Fruit fly (Drosophila melanogaster) ovary, adult (tissue): ENCODE results near the gene PH4alphaNE2.

Source experiments
- CG17801 ChIP-seq: fragments of 200-800 bp; optimal IDR thresholded peaks from 2 replicates; lab custom pipeline; 2019; ENCODE audit warnings: missing biosample characterization, mild to moderate bottlenecking, missing genetic modification characterization, moderate library complexity; ENCODE audit not compliant: partially characterized antibody

PH4alphaNE2 gene

DNA sequence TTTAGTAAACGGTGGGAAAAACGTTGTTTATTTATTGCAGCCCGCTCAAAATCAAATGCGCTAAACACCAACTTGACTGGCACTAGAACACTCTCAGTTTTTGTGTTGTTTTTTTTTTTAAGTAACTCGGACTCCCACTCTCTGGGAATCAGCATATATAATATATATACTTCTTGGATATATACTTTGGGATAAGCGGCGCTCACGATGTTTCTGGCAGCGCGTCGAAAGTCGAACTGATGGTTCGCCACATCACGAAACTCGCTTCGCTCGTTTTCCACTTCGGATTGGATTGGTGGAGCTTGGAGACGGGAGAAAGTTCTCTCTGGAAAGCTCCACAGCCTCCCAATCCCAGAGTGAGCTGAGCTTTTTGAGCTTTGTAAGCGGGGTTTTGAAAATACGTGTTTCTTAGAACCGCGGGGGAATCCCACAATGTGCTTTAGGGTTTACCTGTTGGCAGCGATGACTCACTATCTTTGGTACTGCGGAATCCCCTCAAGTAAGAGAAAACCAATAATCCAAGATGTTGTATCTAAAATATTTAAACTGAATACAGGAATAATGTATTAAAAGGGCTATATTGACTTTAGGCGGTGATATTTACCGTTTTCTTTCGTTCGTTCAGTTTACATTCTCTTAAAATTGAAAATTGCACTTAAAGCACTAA is 14.9 kb upstream of the PH4alphaNE2 start, which contains the start of gene jdp:
Gene jdp (minus strand): TSS at position 239 of the 667 bp plus-strand sequence.
- peak; percentile 5 for TF ChIP-seq CG17801 (GFP tag; lab: Kevin White, UChicago)

DNA sequence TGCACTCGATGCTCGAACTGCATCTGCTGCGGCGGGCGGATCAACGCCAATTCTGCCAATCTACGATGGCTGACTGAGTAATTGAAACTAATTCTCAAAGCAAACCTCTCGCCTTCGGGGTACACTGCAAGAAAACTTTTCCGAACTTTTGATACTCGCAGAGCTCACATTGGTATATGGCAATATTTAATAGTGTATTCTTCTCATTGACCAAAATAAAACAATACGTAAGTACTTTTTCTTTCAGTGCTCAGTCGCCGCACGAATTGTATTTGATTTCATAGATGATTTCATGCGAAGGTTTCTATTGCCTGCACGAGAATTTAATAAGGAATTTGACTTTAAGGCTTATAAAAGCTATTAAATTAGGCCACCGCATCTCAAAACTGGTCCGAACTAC is 13.6 kb upstream of the PH4alphaNE2 start:
- no peak for TF ChIP-seq CG17801 (GFP tag; lab: Kevin White, UChicago)

- no peak for TF ChIP-seq CG17801 (GFP tag; lab: Kevin White, UChicago)
Observed at dm6 chr3R:30518274-30518873, 6.4 kb upstream of the PH4alphaNE2 start.

dm6 chr3R:30514255-30514827 is 2.3 kb upstream of the PH4alphaNE2 start, which contains the start of the genes CG31524 and CG9698:
TSS of gene CG31524 (minus strand) at chr3R:30514355.
TSS of gene CG9698 (plus strand) at chr3R:30514777.
- TF ChIP-seq CG17801 (GFP tag; lab: Kevin White, UChicago) = no peak

- no peak for TF ChIP-seq CG17801 (GFP tag; lab: Kevin White, UChicago)
Observed at dm6 chr3R:30507723-30508122, 4.3 kb downstream of the PH4alphaNE2 start, which contains the start of gene CG34041. TSS of gene CG34041 (plus strand) at chr3R:30508023.

DNA sequence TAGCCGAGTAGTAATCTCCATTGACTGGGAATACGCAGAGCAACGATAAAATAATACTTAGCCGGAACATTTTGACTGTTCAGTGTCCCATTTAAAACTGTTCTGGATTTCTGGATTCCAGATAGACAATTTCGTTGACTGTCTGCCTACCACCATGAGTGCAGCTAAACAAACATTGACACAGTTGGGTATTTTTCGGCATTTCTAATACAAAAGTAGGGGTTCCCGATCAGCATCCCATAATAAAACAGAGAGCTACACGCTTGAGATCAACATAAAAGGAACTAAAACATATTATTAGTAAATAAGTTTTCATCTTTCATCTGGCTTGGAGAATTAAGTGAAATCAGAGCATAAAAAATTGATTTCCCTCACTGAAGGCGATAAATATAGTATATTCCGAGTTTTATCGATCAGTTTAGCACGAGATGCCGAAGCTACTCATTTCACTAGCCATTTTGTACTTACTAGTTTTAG is 6.4 kb downstream of the PH4alphaNE2 start, which contains the start of the genes PH4alphaSG1 and CG15539:
Gene PH4alphaSG1 (minus strand): TSS at position 101 of the 477 bp plus-strand sequence.
Gene CG15539 (plus strand): TSS at position 427 of the 477 bp plus-strand sequence.
- no peak for TF ChIP-seq CG17801 (GFP tag; lab: Kevin White, UChicago)

- TF ChIP-seq CG17801 (GFP tag; lab: Kevin White, UChicago) = no peak
Observed at dm6 chr3R:30503406-30503805, 8.6 kb downstream of the PH4alphaNE2 start, which contains the start of gene CG31371. TSS of gene CG31371 (minus strand) at chr3R:30503506.

dm6 chr3R:30501174-30501573 is 10.8 kb downstream of the PH4alphaNE2 start:
- TF ChIP-seq CG17801 (GFP tag; lab: Kevin White, UChicago) = no peak

DNA sequence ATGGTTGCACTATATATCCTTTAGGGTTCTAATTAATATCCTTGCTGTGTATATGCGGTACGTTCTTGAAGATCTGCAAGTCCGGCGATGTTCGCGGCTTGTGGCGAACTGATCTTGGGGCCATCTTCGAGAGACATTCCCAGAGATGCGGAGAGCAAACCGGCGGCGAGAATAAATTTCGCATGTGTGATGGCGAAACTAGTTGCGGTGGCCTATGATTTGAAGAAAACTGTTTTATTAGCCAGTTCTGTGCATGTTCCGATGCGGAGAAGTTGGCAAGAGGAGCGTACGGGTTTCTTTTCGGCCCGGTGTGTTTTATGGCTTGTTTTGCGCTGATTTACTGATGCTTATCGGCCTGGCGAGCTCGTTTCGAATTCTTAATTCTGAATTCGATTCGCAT is 11.8 kb downstream of the PH4alphaNE2 start, which contains the start of gene PH4alphaNE1:
Gene PH4alphaNE1 (minus strand): TSS at position 101 of the 400 bp plus-strand sequence.
- no peak for TF ChIP-seq CG17801 (GFP tag; lab: Kevin White, UChicago)

DNA sequence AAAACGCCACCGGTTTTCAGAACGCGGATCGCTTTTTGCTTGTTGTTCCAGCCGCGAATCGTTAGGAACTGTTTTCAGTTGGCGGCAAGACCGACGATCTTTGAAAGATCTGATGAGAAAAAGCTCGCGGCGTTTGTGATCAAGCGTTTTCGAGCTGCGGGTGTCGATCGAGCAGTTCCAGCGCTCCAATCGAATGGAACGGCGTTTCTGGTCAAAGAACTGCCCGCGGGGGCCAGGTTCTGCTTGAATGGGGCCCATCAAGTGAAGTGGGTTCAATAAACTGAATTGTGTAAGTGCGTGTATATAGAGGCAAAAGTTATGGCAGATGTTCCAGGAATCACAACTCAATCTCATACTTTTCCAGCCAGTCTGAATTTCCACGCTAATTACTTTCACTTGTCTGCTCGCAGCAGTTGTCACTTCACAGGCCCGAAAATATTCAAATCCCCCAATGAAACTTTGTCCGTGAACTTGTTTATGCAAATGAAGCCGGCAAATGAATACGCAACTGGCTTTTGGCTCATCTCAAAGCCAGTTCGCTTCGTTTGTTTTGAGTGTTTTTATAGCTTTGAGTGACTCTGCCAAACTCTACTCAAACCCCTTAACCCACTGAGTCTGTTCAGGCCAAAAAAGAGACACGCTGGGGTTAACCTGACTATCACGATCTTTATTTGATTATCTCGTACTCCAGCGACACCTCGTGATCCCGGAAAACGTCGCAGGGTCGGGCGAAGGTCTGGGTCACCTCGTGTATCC is 15.7 kb downstream of the PH4alphaNE2 start, which contains the start of gene PH4alphaMP:
Gene PH4alphaMP (minus strand): TSS at position 51 of the 756 bp plus-strand sequence.
- TF ChIP-seq CG17801 (GFP tag; lab: Kevin White, UChicago) = no peak

- no peak for TF ChIP-seq CG17801 (GFP tag; lab: Kevin White, UChicago)
Observed at dm6 chr3R:30489797-30490196, 22.2 kb downstream of the PH4alphaNE2 start, which contains the start of gene PH4alphaSG2. TSS of gene PH4alphaSG2 (plus strand) at chr3R:30490074.

DNA sequence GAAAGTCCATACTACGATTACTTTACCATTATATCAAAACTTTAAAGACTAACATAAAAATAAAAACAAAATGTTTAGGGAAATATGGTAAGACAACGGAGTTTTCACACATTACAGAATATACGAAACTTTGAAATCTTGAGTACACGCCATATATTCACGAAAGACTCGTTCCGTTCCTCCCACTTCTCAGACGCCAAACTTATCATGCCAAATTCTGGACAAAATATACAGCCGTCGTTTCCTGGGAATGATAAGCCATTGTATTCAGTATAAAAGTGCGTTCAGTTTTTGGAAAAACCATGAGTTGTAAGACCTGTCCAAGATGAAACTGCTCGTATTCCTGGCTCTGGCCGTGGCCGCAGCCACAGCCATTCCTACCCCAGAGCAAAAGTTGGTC is 23.4 kb downstream of the PH4alphaNE2 start, which contains the start of gene Jon99Fi:
Gene Jon99Fi (plus strand): TSS at position 301 of the 400 bp plus-strand sequence.
- no peak for TF ChIP-seq CG17801 (GFP tag; lab: Kevin White, UChicago)

DNA sequence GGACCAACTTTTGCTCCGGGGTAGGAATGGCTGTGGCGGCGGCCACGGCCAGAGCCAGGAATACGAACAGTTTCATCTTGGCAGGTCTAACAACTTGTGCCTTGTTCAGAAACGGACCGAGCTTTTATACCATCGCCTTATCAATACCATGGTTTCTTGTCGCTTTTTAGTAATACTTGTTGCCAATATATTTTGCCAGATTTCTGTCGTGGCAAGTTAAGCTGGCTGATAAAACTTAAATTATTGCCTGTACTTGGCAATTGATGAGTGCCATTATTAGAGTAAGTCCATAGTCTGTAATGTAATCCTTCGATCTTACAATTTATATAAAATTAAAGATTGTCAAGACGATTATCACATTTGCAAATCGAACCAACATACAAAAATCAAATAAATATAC is 24.2 kb downstream of the PH4alphaNE2 start, which contains the start of gene Jon99Fii:
Gene Jon99Fii (minus strand): TSS at position 101 of the 400 bp plus-strand sequence.
- TF ChIP-seq CG17801 (GFP tag; lab: Kevin White, UChicago) = no peak

dm6 chr3R:30476367-30476766 is 35.6 kb downstream of the PH4alphaNE2 start, which contains the start of gene spdo:
TSS of gene spdo (plus strand) at chr3R:30476684.
- no peak for TF ChIP-seq CG17801 (GFP tag; lab: Kevin White, UChicago)
